Fruit fly (Drosophila melanogaster) whole organism, embryonic: Measurements from ENCODE around the gene smal.

Experiments used
- Asciz ChIP-seq: fragments of 200-800 bp; sonication (Bioruptor generic); optimal IDR thresholded peaks from 2 replicates; lab custom pipeline; 2017; ENCODE audit warnings: missing biosample characterization, mild to moderate bottlenecking, missing genetic modification characterization, missing genetic modification reagents
- CG10321 ChIP-seq: fragments of 200-800 bp; sonication (Bioruptor generic); IDR thresholded peaks from 2 replicates; pipeline ENCODE4 v1.3.6; 2022; ENCODE audit warnings: missing biosample characterization, missing genetic modification characterization
- CG10543 ChIP-seq: fragments of 200-800 bp; sonication (Bioruptor generic); optimal IDR thresholded peaks from 3 replicates; lab custom pipeline; 2017; ENCODE audit warnings: missing biosample characterization, mild to moderate bottlenecking, missing genetic modification characterization, moderate library complexity
- CG11398 ChIP-seq: fragments of 200-800 bp; sonication (Bioruptor generic); optimal IDR thresholded peaks from 2 replicates; lab custom pipeline; 2016; ENCODE audit warnings: missing biosample characterization, missing genetic modification characterization
- CG13287 ChIP-seq: fragments of 200-800 bp; sonication (Bioruptor generic); IDR thresholded peaks from 2 replicates; pipeline ENCODE4 v1.3.6; 2022; ENCODE audit warnings: missing biosample characterization, missing genetic modification characterization; ENCODE audit not compliant: partially characterized antibody
- CG13296 ChIP-seq: fragments of 200-800 bp; sonication (Bioruptor generic); optimal IDR thresholded peaks from 3 replicates; lab custom pipeline; 2018; ENCODE audit warnings: missing biosample characterization, mild to moderate bottlenecking, missing genetic modification characterization
- CG14014 ChIP-seq: fragments of 200-800 bp; sonication (Bioruptor generic); IDR thresholded peaks from 2 replicates; pipeline ENCODE4 v1.3.6; 2022; ENCODE audit warnings: missing biosample characterization, missing genetic modification characterization
- CG15073 ChIP-seq: fragments of 200-800 bp; sonication (Bioruptor generic); optimal IDR thresholded peaks from 2 replicates; lab custom pipeline; 2016; ENCODE audit warnings: missing biosample characterization, missing genetic modification characterization
- CG15269 ChIP-seq: fragments of 200-800 bp; sonication (Bioruptor generic); optimal IDR thresholded peaks from 2 replicates; lab custom pipeline; 2018; ENCODE audit warnings: missing biosample characterization, mild to moderate bottlenecking, missing genetic modification characterization, moderate library complexity
- CG15514 ChIP-seq: fragments of 200-800 bp; sonication (Bioruptor generic); optimal IDR thresholded peaks from 3 replicates; lab custom pipeline; 2017; ENCODE audit warnings: missing biosample characterization, missing genetic modification characterization, mild to moderate bottlenecking, moderate library complexity, missing genetic modification reagents
- CG16815 ChIP-seq: fragments of 200-800 bp; sonication (Bioruptor generic); optimal IDR thresholded peaks from 3 replicates; lab custom pipeline; 2017; ENCODE audit warnings: missing biosample characterization, mild to moderate bottlenecking, missing genetic modification characterization
- CG2199 ChIP-seq: fragments of 200-800 bp; sonication (Bioruptor generic); IDR thresholded peaks from 3 replicates; pipeline ENCODE4 v1.3.6; 2022; ENCODE audit warnings: missing biosample characterization, missing genetic modification characterization
- CG2889 ChIP-seq: fragments of 200-800 bp; sonication (Bioruptor generic); IDR thresholded peaks from 3 replicates; pipeline ENCODE4 v1.3.6; 2022; ENCODE audit warnings: missing biosample characterization, missing genetic modification characterization
- CG34224 ChIP-seq: fragments of 200-800 bp; sonication (Bioruptor generic); IDR thresholded peaks from 3 replicates; pipeline ENCODE4 v1.3.6; 2022; ENCODE audit warnings: missing biosample characterization, missing genetic modification characterization; ENCODE audit not compliant: partially characterized antibody
- CG34376 ChIP-seq: fragments of 200-800 bp; sonication (Bioruptor generic); optimal IDR thresholded peaks from 2 replicates; lab custom pipeline; 2018; ENCODE audit warnings: missing biosample characterization, mild to moderate bottlenecking, missing genetic modification characterization
- CG6791 ChIP-seq: fragments of 200-800 bp; sonication (Bioruptor generic); IDR thresholded peaks from 3 replicates; pipeline ENCODE4 v1.3.6; 2022; ENCODE audit warnings: missing biosample characterization, missing genetic modification characterization; ENCODE audit not compliant: partially characterized antibody
- CG7839 ChIP-seq: fragments of 200-800 bp; sonication (Bioruptor generic); optimal IDR thresholded peaks from 3 replicates; lab custom pipeline; 2018; ENCODE audit warnings: missing biosample characterization, mild to moderate bottlenecking, missing genetic modification characterization, moderate library complexity
- CG8290 ChIP-seq, 3 experiments: fragments of 200-800 bp; sonication (Bioruptor generic); optimal IDR thresholded peaks; 2 replicates each; lab custom pipeline; 2016 to 2019; ENCODE audit warnings: missing biosample characterization in 3 of 3, missing genetic modification characterization in 3 of 3, mild to moderate bottlenecking in 2 of 3, moderate library complexity in 1 of 3
- CG8478 ChIP-seq: fragments of >200 bp; optimal IDR thresholded peaks from 2 replicates; lab custom pipeline; 2018
- CG9817 ChIP-seq: fragments of 200-800 bp; sonication (Bioruptor generic); optimal IDR thresholded peaks from 2 replicates; lab custom pipeline; 2018; ENCODE audit warnings: missing biosample characterization, mild to moderate bottlenecking, missing genetic modification characterization, moderate library complexity
- Camta ChIP-seq: fragments of 200-800 bp; sonication (Bioruptor generic); optimal IDR thresholded peaks from 2 replicates; lab custom pipeline; 2016; ENCODE audit warnings: missing biosample characterization, missing genetic modification characterization
- Dref ChIP-seq: fragments of 200-800 bp; sonication (Bioruptor generic); IDR thresholded peaks from 2 replicates; pipeline ENCODE4 v1.3.6; 2022; ENCODE audit warnings: missing biosample characterization, missing genetic modification characterization
- Eip74EF ChIP-seq, 2 experiments: fragments of 200-800 bp in 1 of 2; fragments of >200 bp in 1 of 2; sonication (Bioruptor generic) in 1 of 2; optimal IDR thresholded peaks; 2 replicates each; lab custom pipeline; 2017 to 2019; ENCODE audit warnings: missing biosample characterization in 2 of 2, missing genetic modification characterization in 2 of 2, mild to moderate bottlenecking in 1 of 2, moderate library complexity in 1 of 2
- Elba2 ChIP-seq: fragments of 200-800 bp; sonication (Bioruptor generic); optimal IDR thresholded peaks from 3 replicates; lab custom pipeline; 2016; ENCODE audit warnings: missing biosample characterization, missing genetic modification characterization
- HmgZ ChIP-seq: fragments of 200-800 bp; sonication (Bioruptor generic); optimal IDR thresholded peaks from 2 replicates; lab custom pipeline; 2018; ENCODE audit warnings: missing biosample characterization, mild to moderate bottlenecking, missing genetic modification characterization
- Hr3 ChIP-seq: fragments of 200-800 bp; sonication (Bioruptor generic); optimal IDR thresholded peaks from 3 replicates; lab custom pipeline; 2016; ENCODE audit warnings: missing biosample characterization, missing genetic modification characterization
- Med ChIP-seq: fragments of 200-800 bp; sonication (Bioruptor generic); peaks from one replicate; lab custom pipeline; 2016; ENCODE audit warnings: missing biosample characterization, missing genetic modification characterization, mild to moderate bottlenecking, inconsistent platforms, moderate library complexity
- Meics ChIP-seq: fragments of 200-800 bp; sonication (Bioruptor generic); optimal IDR thresholded peaks from 2 replicates; lab custom pipeline; 2017; ENCODE audit warnings: missing biosample characterization, mild to moderate bottlenecking, missing genetic modification characterization
- Mes4 ChIP-seq: fragments of 200-800 bp; sonication (Bioruptor generic); optimal IDR thresholded peaks from 2 replicates; lab custom pipeline; 2016; ENCODE audit warnings: missing biosample characterization, missing genetic modification characterization
- Mrtf ChIP-seq: fragments of 200-800 bp; sonication (Bioruptor generic); IDR thresholded peaks from 3 replicates; pipeline ENCODE4 v1.3.6; 2022; ENCODE audit warnings: missing biosample characterization, missing genetic modification characterization
- Opbp ChIP-seq: fragments of 200-800 bp; sonication (Bioruptor generic); IDR thresholded peaks from 3 replicates; pipeline ENCODE4 v1.3.6; 2022; ENCODE audit warnings: missing biosample characterization, missing genetic modification characterization; ENCODE audit not compliant: partially characterized antibody
- Ptx1 ChIP-seq: fragments of 200-800 bp; sonication (Bioruptor generic); IDR thresholded peaks from 2 replicates; pipeline ENCODE4 v1.3.6; 2022; ENCODE audit warnings: missing biosample characterization, missing genetic modification characterization
- Trl ChIP-seq, 3 experiments: fragments of >200 bp in 2 of 3; fragments of 200-800 bp in 1 of 3; sonication (Bioruptor generic) in 1 of 3; optimal IDR thresholded peaks; 2 replicates in 1 of 3; 3 replicates in 2 of 3; lab custom pipeline; 2016 to 2017; ENCODE audit warnings: missing biosample characterization in 1 of 3, missing genetic modification characterization in 1 of 3
- YL-1 ChIP-seq: fragments of 200-800 bp; sonication (Bioruptor generic); optimal IDR thresholded peaks from 3 replicates; lab custom pipeline; 2017; ENCODE audit warnings: missing biosample characterization, mild to moderate bottlenecking, missing genetic modification characterization
- ato ChIP-seq: fragments of 200-800 bp; sonication (Bioruptor generic); IDR thresholded peaks from 2 replicates; pipeline ENCODE4 v1.3.6; 2022; ENCODE audit warnings: missing biosample characterization, missing genetic modification characterization; ENCODE audit not compliant: partially characterized antibody
- br ChIP-seq: fragments of >200 bp; optimal IDR thresholded peaks from 2 replicates; lab custom pipeline; 2017
- cato ChIP-seq: fragments of 200-800 bp; sonication (Bioruptor generic); optimal IDR thresholded peaks from 2 replicates; lab custom pipeline; 2016; ENCODE audit warnings: missing biosample characterization, missing genetic modification characterization, borderline replicate concordance
- caup ChIP-seq: fragments of 200-800 bp; sonication (Bioruptor generic); optimal IDR thresholded peaks from 3 replicates; lab custom pipeline; 2017; ENCODE audit warnings: missing biosample characterization, mild to moderate bottlenecking, missing genetic modification characterization, moderate library complexity; ENCODE audit not compliant: severe bottlenecking
- chif ChIP-seq, 2 experiments: fragments of 200-800 bp; sonication (Bioruptor generic); optimal IDR thresholded peaks; 3 replicates each; lab custom pipeline; 2016; ENCODE audit warnings: missing biosample characterization in 2 of 2, missing genetic modification characterization in 2 of 2
- crp ChIP-seq, 2 experiments: fragments of 200-800 bp; sonication (Bioruptor generic); optimal IDR thresholded peaks; 2 replicates in 1 of 2; 3 replicates in 1 of 2; lab custom pipeline; 2017; ENCODE audit warnings: missing biosample characterization in 2 of 2, missing genetic modification characterization in 2 of 2, mild to moderate bottlenecking in 1 of 2, moderate library complexity in 1 of 2
- danr ChIP-seq: fragments of 200-800 bp; sonication (Bioruptor generic); IDR thresholded peaks from 2 replicates; pipeline ENCODE4 v1.3.6; 2022; ENCODE audit warnings: missing biosample characterization, missing genetic modification characterization
- exex ChIP-seq: fragments of 200-800 bp; sonication (Bioruptor generic); optimal IDR thresholded peaks from 4 replicates; lab custom pipeline; 2018; ENCODE audit warnings: missing biosample characterization, mild to moderate bottlenecking, missing genetic modification characterization, moderate library complexity
- fd3F ChIP-seq: fragments of 200-800 bp; sonication (Bioruptor generic); optimal IDR thresholded peaks from 2 replicates; lab custom pipeline; 2018; ENCODE audit warnings: missing biosample characterization, mild to moderate bottlenecking, missing genetic modification characterization, moderate library complexity
- lilli ChIP-seq: fragments of 200-800 bp; sonication (Bioruptor generic); optimal IDR thresholded peaks from 3 replicates; lab custom pipeline; 2016; ENCODE audit warnings: missing biosample characterization, missing genetic modification characterization
- mirr ChIP-seq: fragments of 200-800 bp; sonication (Bioruptor generic); optimal IDR thresholded peaks from 3 replicates; lab custom pipeline; 2018; ENCODE audit warnings: missing biosample characterization, mild to moderate bottlenecking, missing genetic modification characterization
- prd ChIP-seq, 3 experiments: fragments of >200 bp in 2 of 3; fragments of 200-800 bp in 1 of 3; sonication (Bioruptor generic) in 1 of 3; optimal IDR thresholded peaks in 2 of 3; IDR thresholded peaks in 1 of 3; 2 replicates in 2 of 3; 3 replicates in 1 of 3; pipeline versions ENCODE4 v1.3.6 to Lab custom; 2017 to 2022; ENCODE audit warnings: missing biosample characterization in 1 of 3, missing genetic modification characterization in 1 of 3
- rib ChIP-seq: fragments of 200-800 bp; sonication (Bioruptor generic); IDR thresholded peaks from 2 replicates; pipeline ENCODE4 v1.3.6; 2022; ENCODE audit warnings: missing biosample characterization, missing genetic modification characterization
- tap ChIP-seq: fragments of 200-800 bp; optimal IDR thresholded peaks from 3 replicates; lab custom pipeline; 2019; ENCODE audit warnings: missing biosample characterization, mild to moderate bottlenecking, missing genetic modification characterization, moderate library complexity
- trh ChIP-seq: fragments of 200-800 bp; sonication (Bioruptor generic); optimal IDR thresholded peaks from 2 replicates; lab custom pipeline; 2016; ENCODE audit warnings: missing biosample characterization, missing genetic modification characterization
- unpg ChIP-seq: fragments of 200-800 bp; sonication (Bioruptor generic); optimal IDR thresholded peaks from 3 replicates; lab custom pipeline; 2018; ENCODE audit warnings: missing biosample characterization, mild to moderate bottlenecking, missing genetic modification characterization, moderate library complexity
- yki ChIP-seq: fragments of >200 bp; optimal IDR thresholded peaks from 3 replicates; lab custom pipeline; 2018

smal gene

DNA sequence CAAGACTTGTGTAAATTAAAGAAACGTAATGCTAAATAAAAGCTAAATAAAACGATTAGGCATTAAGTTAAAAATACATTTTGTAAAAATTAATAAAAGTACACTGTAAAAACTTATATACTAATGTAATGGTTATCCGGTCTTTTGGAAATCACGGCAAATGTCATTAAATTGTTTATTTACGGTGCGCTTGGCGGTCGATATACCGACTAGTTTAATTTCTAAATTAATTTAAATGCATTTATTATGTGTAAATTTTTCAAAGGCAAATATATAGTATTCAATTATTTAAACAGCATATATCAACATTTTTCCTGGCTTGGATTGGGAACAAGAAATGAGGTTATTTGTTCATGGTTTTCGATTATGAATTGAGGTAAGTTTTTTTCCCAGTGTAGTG, 31.9 kb downstream of the smal start (continued):
- no peak for TF ChIP-seq prd (optimal IDR thresholded peaks at IDR 0.05; lab: Kevin White, UChicago)
- no peak; the same call in 2 of the 3 replicates for TF ChIP-seq prd (GFP tag; IDR thresholded peaks at IDR 0.05; lab: Robert Waterston, UW)
- no peak for TF ChIP-seq Opbp
- no peak for TF ChIP-seq HmgZ (tag; lab: Kevin White, UChicago)
- TF ChIP-seq Asciz (GFP tag; lab: Kevin White, UChicago) = no peak
- no peak for TF ChIP-seq ato
- TF ChIP-seq CG11398 = no peak
- TF ChIP-seq Mrtf (GFP tag; lab: Robert Waterston, UW) = no peak
- TF ChIP-seq CG13296 (GFP tag; lab: Kevin White, UChicago) = no peak
- TF ChIP-seq trh (GFP tag; lab: Kevin White, UChicago) = no peak
- TF ChIP-seq br (lab: Kevin White, UChicago) = no peak
- TF ChIP-seq danr (GFP tag; lab: Robert Waterston, UW) = no peak
- TF ChIP-seq cato = no peak
- TF ChIP-seq Ptx1 = no peak
- peak in 1 of 2 experiments; percentile 13 for TF ChIP-seq chif (GFP tag; optimal IDR thresholded peaks at IDR 0.05; lab: Kevin White, UChicago)
- no peak for TF ChIP-seq Dref (GFP tag; lab: Robert Waterston, UW)
- no peak for TF ChIP-seq CG2199 (GFP tag; lab: Robert Waterston, UW)
- no peak for TF ChIP-seq CG8478 (lab: Kevin White, UChicago)
- TF ChIP-seq yki (lab: Kevin White, UChicago) = no peak
- TF ChIP-seq rib (GFP tag; lab: Robert Waterston, UW) = no peak
- TF ChIP-seq CG7839 (tag; lab: Kevin White, UChicago) = peak; percentile 6
- no peak for TF ChIP-seq CG6791 (GFP tag; lab: Robert Waterston, UW)
- TF ChIP-seq tap (tag; lab: Kevin White, UChicago) = no peak
- TF ChIP-seq mirr (GFP tag; lab: Kevin White, UChicago) = no peak
- TF ChIP-seq Hr3 (GFP tag; lab: Kevin White, UChicago) = no peak
- no peak for TF ChIP-seq CG2889 (GFP tag; lab: Robert Waterston, UW)
- TF ChIP-seq Elba2 = no peak
- no peak for TF ChIP-seq exex

DNA sequence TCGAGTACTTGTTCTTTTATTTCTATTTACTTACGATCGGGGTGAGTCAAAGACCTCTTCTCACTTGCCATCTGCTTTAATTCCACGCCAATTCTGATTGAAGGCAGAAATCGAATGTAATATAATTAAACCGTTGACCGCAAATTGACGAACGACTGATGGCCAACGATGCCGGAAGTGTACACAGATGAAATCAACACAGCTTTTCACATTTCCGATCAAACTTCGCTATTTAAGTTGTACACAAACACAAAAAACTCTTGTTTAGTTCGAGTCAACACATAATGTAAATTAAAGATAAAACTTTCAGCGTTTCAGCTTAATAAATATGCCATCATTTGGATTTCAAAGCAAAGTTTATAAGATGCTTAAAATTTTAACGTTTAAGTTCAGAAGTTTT, 32.6 kb downstream of the smal start:
- no peak for TF ChIP-seq CG34376
- TF ChIP-seq CG15514 (GFP tag; lab: Kevin White, UChicago) = peak; percentile 15
- TF ChIP-seq CG16815 (GFP tag; lab: Kevin White, UChicago) = no peak
- peak; percentile 56 for TF ChIP-seq fd3F (GFP tag; lab: Kevin White, UChicago)
- no peak for TF ChIP-seq YL-1 (GFP tag; lab: Kevin White, UChicago)
- peak; percentile 19 for TF ChIP-seq caup (GFP tag; lab: Kevin White, UChicago)
- no peak for TF ChIP-seq Camta (GFP tag; lab: Kevin White, UChicago)
- TF ChIP-seq Trl (optimal IDR thresholded peaks at IDR 0.05; lab: Kevin White, UChicago) = no peak
- no peak for TF ChIP-seq Trl (GFP tag; optimal IDR thresholded peaks at IDR 0.05; lab: Kevin White, UChicago)
- no peak for TF ChIP-seq CG13287 (GFP tag; lab: Robert Waterston, UW)
- TF ChIP-seq CG10321 (GFP tag; lab: Robert Waterston, UW) = no peak
- peak; percentile 1 for TF ChIP-seq Meics (GFP tag; lab: Kevin White, UChicago)
- TF ChIP-seq Eip74EF (GFP tag; optimal IDR thresholded peaks at IDR 0.05; lab: Kevin White, UChicago) = peak in 1 of 2 experiments; percentile 2
- TF ChIP-seq unpg (GFP tag; lab: Kevin White, UChicago) = peak; percentile 1
- no peak for TF ChIP-seq CG14014
- no peak for TF ChIP-seq CG34224
- TF ChIP-seq CG8290 (GFP tag; optimal IDR thresholded peaks at IDR 0.05; lab: Kevin White, UChicago) = no peak
- TF ChIP-seq CG8290 (tag; optimal IDR thresholded peaks at IDR 0.05; lab: Kevin White, UChicago) = peak in 1 of 2 experiments; percentile 29
- no peak for TF ChIP-seq CG15073 (GFP tag; lab: Kevin White, UChicago)
- TF ChIP-seq lilli (GFP tag; lab: Kevin White, UChicago) = no peak
- no peak for TF ChIP-seq Mes4 (GFP tag; lab: Kevin White, UChicago)
- peak; percentile 65 for TF ChIP-seq Med (GFP tag; lab: Kevin White, UChicago)
- no peak for TF ChIP-seq CG10543 (GFP tag; lab: Kevin White, UChicago)
- peak; percentile 2 for TF ChIP-seq CG9817
- TF ChIP-seq crp (GFP tag; optimal IDR thresholded peaks at IDR 0.05; lab: Kevin White, UChicago) = no peak
- peak; percentile 10 for TF ChIP-seq CG15269 (tag; lab: Kevin White, UChicago)
